Worm (Caenorhabditis elegans): ENCODE data around the gene pax-3.

DNA sequence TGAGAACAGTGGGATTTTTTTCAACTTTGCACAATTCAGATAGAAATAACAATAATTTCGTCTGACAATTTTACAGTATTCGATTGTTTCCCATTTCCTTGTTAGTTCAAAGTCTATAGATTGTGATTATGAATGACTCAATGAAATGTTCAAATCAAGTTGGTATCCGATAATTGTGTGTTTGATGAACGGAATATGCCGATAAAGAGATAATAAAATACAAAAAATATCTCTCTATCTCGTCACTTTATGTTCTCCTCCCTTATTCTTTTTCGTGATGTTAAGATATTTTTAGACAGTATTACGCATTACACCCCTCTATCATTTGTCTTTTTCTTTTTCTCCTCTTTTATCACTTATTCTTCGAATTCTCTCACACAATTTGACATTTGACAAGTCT is 23.9 kb upstream of the pax-3 start, which contains the start of gene F27E5.7:
- TF ChIP-seq nhr-77 (tag; optimal IDR thresholded peaks at IDR 0.05) (no peak), nhr-11 (tag; optimal IDR thresholded peaks at IDR 0.05) (no peak), nhr-237 (tag; optimal IDR thresholded peaks at IDR 0.05) (no peak), unc-39 (tag; optimal IDR thresholded peaks at IDR 0.05) (no peak), elt-3 (tag; optimal IDR thresholded peaks at IDR 0.05) (no peak), ceh-16 (tag; optimal IDR thresholded peaks at IDR 0.05) (no peak), mdl-1 (tag; optimal IDR thresholded peaks at IDR 0.05) (no peak), lin-13 (GFP tag; optimal IDR thresholded peaks at IDR 0.05) (no peak), unc-62 (GFP tag; optimal IDR thresholded peaks at IDR 0.05) (no peak), mab-5 (tag; optimal IDR thresholded peaks at IDR 0.05) (no peak), blmp-1 (tag; optimal IDR thresholded peaks at IDR 0.05; ENCODE audit: insufficient read depth) (no peak), unc-55 (GFP tag; optimal IDR thresholded peaks at IDR 0.05) (no peak), peb-1 (tag; optimal IDR thresholded peaks at IDR 0.05) (no peak)

Measured in whole organism, L2 larva.